Fruit fly (Drosophila melanogaster): Measurements from ENCODE around the gene CAH8.
A peak's percentile ranks its signal among the peaks of the same experiment; 100 is the strongest.

CAH8 gene

DNA sequence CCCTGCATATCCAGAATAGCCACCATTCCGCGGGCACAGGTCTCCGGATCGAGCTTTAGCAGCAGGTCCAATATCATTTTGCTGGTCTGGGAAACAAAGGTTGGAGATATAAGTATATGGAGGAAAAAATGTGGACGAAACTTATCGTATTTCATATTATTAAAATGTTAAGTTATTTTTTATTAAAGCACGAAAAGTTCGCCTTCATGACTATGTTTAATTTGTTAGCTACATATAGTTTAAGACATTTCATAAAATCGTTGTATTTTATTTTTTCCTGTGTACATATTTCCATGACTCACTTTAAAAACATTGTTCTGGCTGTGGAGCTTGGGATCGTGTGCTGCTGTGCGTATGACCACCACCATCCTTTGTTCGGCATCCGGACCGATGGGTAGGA lies 34.5 kb upstream of the CAH8 start (continued):
- no peak for TF ChIP-seq CG34422 (GFP tag; IDR thresholded peaks at IDR 0.05)
- TF ChIP-seq scrt (GFP tag; optimal IDR thresholded peaks at IDR 0.05), result no peak
- no peak for TF ChIP-seq CG3838 (GFP tag; optimal IDR thresholded peaks at IDR 0.05)
- no peak for TF ChIP-seq so (GFP tag; IDR thresholded peaks at IDR 0.05)
- peak; percentile 54 for TF ChIP-seq sens (GFP tag)
- TF ChIP-seq unpg (GFP tag; optimal IDR thresholded peaks at IDR 0.05), result no peak
- TF ChIP-seq ATbp (GFP tag; optimal IDR thresholded peaks at IDR 0.05), result no peak
- no peak for TF ChIP-seq CG6654 (GFP tag; optimal IDR thresholded peaks at IDR 0.05)
- no peak for TF ChIP-seq Trl (optimal IDR thresholded peaks at IDR 0.05)
- TF ChIP-seq Trl (GFP tag; optimal IDR thresholded peaks at IDR 0.05), result no peak
- no peak for TF ChIP-seq bsh (GFP tag; optimal IDR thresholded peaks at IDR 0.05)
- no peak for TF ChIP-seq ara (GFP tag; IDR thresholded peaks at IDR 0.05)
- TF ChIP-seq CG30403 (GFP tag; optimal IDR thresholded peaks at IDR 0.05), result no peak
- TF ChIP-seq CTCF (GFP tag; optimal IDR thresholded peaks at IDR 0.05), result no peak
- no peak for TF ChIP-seq psq (GFP tag; optimal IDR thresholded peaks at IDR 0.05)
- no peak for TF ChIP-seq cas (GFP tag; IDR thresholded peaks at IDR 0.05)
- peak; percentile 3 for TF ChIP-seq CG12391 (tag; optimal IDR thresholded peaks at IDR 0.05)
- TF ChIP-seq Blimp-1 (GFP tag; optimal IDR thresholded peaks at IDR 0.05), result no peak
- TF ChIP-seq Sox102F (GFP tag; optimal IDR thresholded peaks at IDR 0.05), result peak; percentile 34
- no peak for TF ChIP-seq CG13296 (GFP tag; optimal IDR thresholded peaks at IDR 0.05)
- peak; percentile 8 for TF ChIP-seq lbe (GFP tag; optimal IDR thresholded peaks at IDR 0.05)
- TF ChIP-seq Lim3 (GFP tag; IDR thresholded peaks at IDR 0.05), result no peak
- TF ChIP-seq chinmo (GFP tag; IDR thresholded peaks at IDR 0.05; ENCODE audit: partially characterized antibody), result no peak
- TF ChIP-seq row (GFP tag; IDR thresholded peaks at IDR 0.05), result peak; percentile 15; the same call in 1 of the 3 replicates
- TF ChIP-seq ac (GFP tag; optimal IDR thresholded peaks at IDR 0.05), result no peak
- no peak for TF ChIP-seq Hsf (GFP tag; optimal IDR thresholded peaks at IDR 0.05)
- TF ChIP-seq CG18262 (tag; optimal IDR thresholded peaks at IDR 0.05), result no peak
- TF ChIP-seq CG31441 (GFP tag; IDR thresholded peaks at IDR 0.05), result 0 out of 2 replicates have a peak, but pooled peaks have one; percentile 12
- TF ChIP-seq sc (optimal IDR thresholded peaks at IDR 0.05), result no peak
- no peak for TF ChIP-seq sc (GFP tag; optimal IDR thresholded peaks at IDR 0.05)
- no peak for TF ChIP-seq Dad (GFP tag; optimal IDR thresholded peaks at IDR 0.05)
- TF ChIP-seq CG8359 (GFP tag; optimal IDR thresholded peaks at IDR 0.05; ENCODE audit: borderline replicate concordance), result no peak
- TF ChIP-seq CG11695 (GFP tag; IDR thresholded peaks at IDR 0.05), result 0 out of 3 replicates have a peak, but pooled peaks have one; percentile 33
- TF ChIP-seq btn (GFP tag; optimal IDR thresholded peaks at IDR 0.05), result no peak
- TF ChIP-seq sd (tag; optimal IDR thresholded peaks at IDR 0.05), result peak; percentile 17

DNA sequence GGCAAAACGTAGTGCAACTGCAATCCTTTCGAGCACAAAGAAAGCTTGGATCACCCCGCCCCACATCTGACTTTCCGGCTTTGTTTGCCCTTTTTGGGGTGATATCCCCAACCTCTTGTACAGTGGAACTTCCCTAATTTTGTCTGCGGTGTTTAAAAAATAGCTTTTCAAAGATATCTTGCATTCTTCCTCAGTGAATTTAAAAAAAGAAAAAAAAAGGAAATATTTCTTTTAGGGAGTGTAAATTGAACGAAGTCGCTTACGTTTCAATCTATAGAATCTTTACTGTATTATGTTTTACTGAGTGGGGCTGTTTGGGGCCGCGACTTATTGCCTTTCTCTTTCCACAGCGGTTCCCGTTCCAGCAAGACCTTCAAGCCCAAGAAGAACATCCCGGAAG lies 32.1 kb upstream of the CAH8 start:
- TF ChIP-seq lov (optimal IDR thresholded peaks at IDR 0.05) (no peak), lov (GFP tag; IDR thresholded peaks at IDR 0.05) (no peak), eve (GFP tag; optimal IDR thresholded peaks at IDR 0.05) (no peak), Dip3 (GFP tag; optimal IDR thresholded peaks at IDR 0.05) (peak; percentile 56), CG3995 (GFP tag; optimal IDR thresholded peaks at IDR 0.05) (no peak), CG11695 (GFP tag; IDR thresholded peaks at IDR 0.05) (peak; percentile 69), gem (tag; optimal IDR thresholded peaks at IDR 0.05) (no peak), bbx (GFP tag; IDR thresholded peaks at IDR 0.05; ENCODE audit: partially characterized antibody) (no peak), Dfd (GFP tag; optimal IDR thresholded peaks at IDR 0.05) (no peak), CG6689 (GFP tag; IDR thresholded peaks at IDR 0.05) (peak; percentile 71), nau (GFP tag; optimal IDR thresholded peaks at IDR 0.05) (no peak), Ada2b (GFP tag; IDR thresholded peaks at IDR 0.05) (peak; percentile 84), z (GFP tag; IDR thresholded peaks at IDR 0.05) (no peak), fd102C (GFP tag; optimal IDR thresholded peaks at IDR 0.05) (no peak), HmgD (GFP tag; optimal IDR thresholded peaks at IDR 0.05) (no peak), Fer2 (tag; optimal IDR thresholded peaks at IDR 0.05) (peak; percentile 29), ro (GFP tag; IDR thresholded peaks at IDR 0.05) (no peak), CG7928 (GFP tag; optimal IDR thresholded peaks at IDR 0.05) (no peak), nerfin-2 (GFP tag; IDR thresholded peaks at IDR 0.05; ENCODE audit: partially characterized antibody) (no peak), CG17829 (tag; optimal IDR thresholded peaks at IDR 0.05) (peak; percentile 41), peb (GFP tag; IDR thresholded peaks at IDR 0.05) (no peak)

Data from whole organism, embryonic.